Worm (Caenorhabditis elegans) whole organism, L4 larva: ENCODE results near the gene ger-1.

Source experiments
- F49E8.2 ChIP-seq: sonication (generic microtip); optimal IDR thresholded peaks from 2 replicates; lab custom pipeline; 2016; ENCODE audit warnings: missing compliant biosample characterization, mild to moderate bottlenecking, missing genetic modification characterization, borderline replicate concordance
- ama-1 ChIP-seq: fragments of 150-350 bp; optimal IDR thresholded peaks from 2 replicates; lab custom pipeline; 2014; ENCODE audit warnings: inconsistent platforms, mixed read lengths
- ces-1 ChIP-seq: fragments of 150-350 bp; sonication (generic microtip); optimal IDR thresholded peaks from 4 replicates; lab custom pipeline; 2014; ENCODE audit warnings: missing biosample characterization, missing genetic modification reagents, missing genetic modification characterization
- dmd-9 ChIP-seq: fragments of 200-800 bp; sonication (Bioruptor generic); IDR thresholded peaks from 2 replicates; pipeline ENCODE4 v1.3.6; 2022; ENCODE audit warnings: missing genetic modification reagents, missing genetic modification characterization, missing compliant biosample characterization
- egl-27 ChIP-seq: sonication (generic microtip); optimal IDR thresholded peaks from 3 replicates; lab custom pipeline; 2017; ENCODE audit warnings: missing biosample characterization, missing genetic modification reagents, missing genetic modification characterization
- fos-1 ChIP-seq: fragments of 150-350 bp; optimal IDR thresholded peaks from 2 replicates; lab custom pipeline; 2014; ENCODE audit warnings: missing biosample characterization, missing genetic modification characterization
- lin-39 ChIP-seq: fragments of 150-350 bp; optimal IDR thresholded peaks from 2 replicates; lab custom pipeline; 2014; ENCODE audit warnings: missing biosample characterization, missing genetic modification reagents, missing genetic modification characterization
- nhr-237 ChIP-seq: sonication (generic microtip); optimal IDR thresholded peaks from 2 replicates; lab custom pipeline; 2017; ENCODE audit warnings: missing biosample characterization, missing genetic modification characterization
- nhr-48 ChIP-seq: sonication (generic microtip); optimal IDR thresholded peaks from 2 replicates; lab custom pipeline; 2016; ENCODE audit warnings: mild to moderate bottlenecking, missing genetic modification characterization, missing compliant biosample characterization
- nhr-6 ChIP-seq: fragments of 150-350 bp; optimal IDR thresholded peaks from 2 replicates; lab custom pipeline; 2014; ENCODE audit warnings: missing biosample characterization, missing genetic modification characterization
- php-3 ChIP-seq: fragments of 200-800 bp; sonication (Bioruptor generic); IDR thresholded peaks from 2 replicates; pipeline ENCODE4 v1.3.6; 2022; ENCODE audit warnings: missing genetic modification reagents, missing genetic modification characterization, missing compliant biosample characterization
- tra-1 ChIP-seq: fragments of 200-800 bp; sonication (Bioruptor generic); IDR thresholded peaks from 2 replicates; pipeline ENCODE4 v1.3.6; 2022; ENCODE audit warnings: missing genetic modification reagents, missing genetic modification characterization, missing compliant biosample characterization
- unc-62 ChIP-seq, 3 experiments: fragments of 150-350 bp in 1 of 3; sonication (generic microtip); optimal IDR thresholded peaks in 2 of 3; peaks in 1 of 3; 1 replicate in 1 of 3; 2 replicates in 2 of 3; lab custom pipeline; 2014 to 2017; ENCODE audit warnings: missing biosample characterization in 3 of 3, missing genetic modification characterization in 3 of 3, missing genetic modification reagents in 3 of 3, missing genotype in 1 of 3

DNA sequence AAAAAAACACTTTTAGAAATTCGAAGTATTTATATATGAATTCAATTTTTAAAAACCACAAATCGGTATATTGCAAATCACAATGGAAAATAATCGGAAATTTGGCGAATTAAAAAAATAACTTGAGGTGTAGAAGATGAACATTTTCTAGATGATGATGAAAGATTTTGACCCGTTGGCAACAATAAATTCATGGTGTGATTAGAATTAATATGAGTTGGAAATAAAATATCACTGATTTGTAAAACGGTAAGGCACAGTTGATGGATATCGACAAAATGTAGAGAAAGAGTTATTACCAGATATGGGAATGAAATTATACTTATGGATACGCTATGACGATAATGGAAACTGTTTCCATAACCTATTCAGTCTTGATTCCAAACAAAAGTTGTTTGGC lies 45.0 kb upstream of the ger-1 start:
- TF ChIP-seq F49E8.2 (no peak), egl-27 (tag; lab: Kevin White, UChicago) (no peak), tra-1 (no peak), ces-1 (no peak), fos-1 (no peak), nhr-48 (tag; lab: Kevin White, UChicago) (no peak), ama-1 (lab: Kevin White, UChicago) (no peak), nhr-6 (tag; lab: Kevin White, UChicago) (no peak), php-3 (GFP tag; lab: Robert Waterston, UW) (no peak), lin-39 (tag; lab: Kevin White, UChicago) (no peak), dmd-9 (GFP tag; lab: Robert Waterston, UW) (no peak), unc-62 (GFP tag; optimal IDR thresholded peaks at IDR 0.05 in 1 of 2; lab: Kevin White, UChicago) (peak in 1 of 2 experiments; percentile 91), unc-62 (tag; optimal IDR thresholded peaks at IDR 0.05; lab: Kevin White, UChicago) (no peak), nhr-237 (tag; lab: Kevin White, UChicago) (no peak)
